Fruit fly (Drosophila melanogaster) whole organism, adult: ENCODE data around the gene COX7AL2.

Source experiments
- CG11617 ChIP-seq: fragments of 200-800 bp; sonication (Bioruptor generic); optimal IDR thresholded peaks from 2 replicates; lab custom pipeline; 2017; ENCODE audit warnings: mild to moderate bottlenecking, missing biosample characterization, missing genetic modification reagents, missing genetic modification characterization
- CG12768 ChIP-seq: fragments of 200-800 bp; sonication (Bioruptor generic); optimal IDR thresholded peaks from 2 replicates; lab custom pipeline; 2017; ENCODE audit warnings: missing biosample characterization, missing genetic modification characterization, mild to moderate bottlenecking, moderate library complexity, missing genetic modification reagents
- CG14711 ChIP-seq: fragments of 200-800 bp; sonication (Bioruptor generic); optimal IDR thresholded peaks from 2 replicates; lab custom pipeline; 2018; ENCODE audit warnings: missing biosample characterization, mild to moderate bottlenecking, missing genetic modification characterization, moderate library complexity
- CG1620 ChIP-seq: fragments of 200-800 bp; sonication (Bioruptor generic); optimal IDR thresholded peaks from 2 replicates; lab custom pipeline; 2016; ENCODE audit warnings: missing biosample characterization, missing genetic modification characterization
- CG33017 ChIP-seq: fragments of 200-800 bp; sonication (Bioruptor generic); optimal IDR thresholded peaks from 2 replicates; lab custom pipeline; 2018; ENCODE audit warnings: missing biosample characterization, mild to moderate bottlenecking, missing genetic modification characterization, moderate library complexity
- CG5204 ChIP-seq: fragments of 200-800 bp; sonication (Bioruptor generic); optimal IDR thresholded peaks from 2 replicates; lab custom pipeline; 2016; ENCODE audit warnings: missing biosample characterization, missing genetic modification characterization
- CG7045 ChIP-seq: fragments of 200-800 bp; sonication (Bioruptor generic); optimal IDR thresholded peaks from 2 replicates; lab custom pipeline; 2017; ENCODE audit warnings: missing biosample characterization, mild to moderate bottlenecking, missing genetic modification characterization
- CG7101 ChIP-seq: fragments of 200-800 bp; sonication (Bioruptor generic); optimal IDR thresholded peaks from 2 replicates; lab custom pipeline; 2018; ENCODE audit warnings: missing biosample characterization, mild to moderate bottlenecking, missing genetic modification characterization, moderate library complexity
- Clk ChIP-seq: fragments of 200-800 bp; sonication (Bioruptor generic); optimal IDR thresholded peaks from 2 replicates; lab custom pipeline; 2017; ENCODE audit warnings: missing biosample characterization, missing genetic modification characterization
- Crg-1 ChIP-seq: fragments of 200-800 bp; sonication (Bioruptor generic); optimal IDR thresholded peaks from 2 replicates; lab custom pipeline; 2016; ENCODE audit warnings: missing biosample characterization, missing genetic modification characterization
- Hr96 ChIP-seq: fragments of 200-800 bp; sonication (Bioruptor generic); optimal IDR thresholded peaks from 2 replicates; lab custom pipeline; 2016; ENCODE audit warnings: missing biosample characterization, missing genetic modification characterization
- Mnt ChIP-seq: fragments of 200-800 bp; sonication (Bioruptor generic); optimal IDR thresholded peaks from 2 replicates; lab custom pipeline; 2016; ENCODE audit warnings: missing biosample characterization, mild to moderate bottlenecking, missing genetic modification characterization
- bab1 ChIP-seq: fragments of 200-800 bp; sonication (Bioruptor generic); optimal IDR thresholded peaks from 3 replicates; lab custom pipeline; 2019; ENCODE audit warnings: missing biosample characterization, mild to moderate bottlenecking, missing genetic modification characterization, moderate library complexity
- cic ChIP-seq: fragments of 200-800 bp; sonication (Bioruptor generic); optimal IDR thresholded peaks from 2 replicates; lab custom pipeline; 2017; ENCODE audit warnings: missing biosample characterization, mild to moderate bottlenecking, missing genetic modification characterization, moderate library complexity
- cnc ChIP-seq, 2 experiments: fragments of >200 bp; optimal IDR thresholded peaks; 2 replicates each; lab custom pipeline; 2017
- kay ChIP-seq: fragments of 200-800 bp; sonication (Bioruptor generic); peaks from one replicate; lab custom pipeline; 2016; ENCODE audit warnings: missing biosample characterization, missing genetic modification characterization, borderline replicate concordance
- ovo ChIP-seq: fragments of 200-800 bp; sonication (Bioruptor generic); optimal IDR thresholded peaks from 2 replicates; lab custom pipeline; 2016; ENCODE audit warnings: missing biosample characterization, missing genetic modification characterization
- pad ChIP-seq: fragments of 200-800 bp; sonication (Bioruptor generic); optimal IDR thresholded peaks from 3 replicates; lab custom pipeline; 2017; ENCODE audit warnings: missing biosample characterization, missing genetic modification characterization, mild to moderate bottlenecking, moderate library complexity, missing genetic modification reagents
- tj ChIP-seq: fragments of 200-800 bp; sonication (Bioruptor generic); optimal IDR thresholded peaks from 3 replicates; lab custom pipeline; 2017; ENCODE audit warnings: missing biosample characterization, mild to moderate bottlenecking, missing genetic modification characterization, moderate library complexity
- toe ChIP-seq: fragments of 200-800 bp; sonication (Bioruptor generic); optimal IDR thresholded peaks from 2 replicates; lab custom pipeline; 2016; ENCODE audit warnings: missing biosample characterization, missing genetic modification characterization

The COX7AL2 gene

dm6 chr2L:2197475-2198118 is at the start of gene COX7AL2:
TSS of gene COX7AL2 (minus strand) at chr2L:2197912.
- no peak for TF ChIP-seq CG1620
- TF ChIP-seq Hr96 (GFP tag; lab: Kevin White, UChicago): no peak
- TF ChIP-seq CG7045 (GFP tag; lab: Kevin White, UChicago): no peak
- no peak for TF ChIP-seq CG14711 (tag; lab: Kevin White, UChicago)
- peak; percentile 90 for TF ChIP-seq kay (GFP tag; lab: Kevin White, UChicago)
- no peak for TF ChIP-seq CG7101 (tag; lab: Kevin White, UChicago)
- TF ChIP-seq Crg-1: no peak
- peak; percentile 21 for TF ChIP-seq cic (GFP tag; lab: Kevin White, UChicago)
- no peak for TF ChIP-seq toe
- no peak for TF ChIP-seq CG5204 (GFP tag; lab: Kevin White, UChicago)
- TF ChIP-seq CG11617 (GFP tag; lab: Kevin White, UChicago): no peak
- no peak for TF ChIP-seq bab1
- no peak for TF ChIP-seq Clk (GFP tag; lab: Kevin White, UChicago)
- TF ChIP-seq CG33017: no peak
- no peak for TF ChIP-seq pad (GFP tag; lab: Kevin White, UChicago)
- TF ChIP-seq Mnt (GFP tag; lab: Kevin White, UChicago): no peak
- TF ChIP-seq ovo (GFP tag; lab: Kevin White, UChicago): no peak
- TF ChIP-seq cnc (optimal IDR thresholded peaks at IDR 0.05; lab: Kevin White, UChicago): peak; percentile 25 to 34
- TF ChIP-seq tj: no peak
- TF ChIP-seq CG12768 (GFP tag; lab: Kevin White, UChicago): peak; percentile 38

dm6 chr2L:2242783-2243182 is 45.1 kb upstream of the COX7AL2 start:
- TF ChIP-seq Crg-1 (no peak), toe (no peak), tj (no peak), CG1620 (no peak), CG12768 (GFP tag; lab: Kevin White, UChicago) (no peak), cic (GFP tag; lab: Kevin White, UChicago) (no peak), Hr96 (GFP tag; lab: Kevin White, UChicago) (no peak), CG14711 (tag; lab: Kevin White, UChicago) (no peak), CG33017 (no peak), Clk (GFP tag; lab: Kevin White, UChicago) (no peak), ovo (GFP tag; lab: Kevin White, UChicago) (no peak), kay (GFP tag; lab: Kevin White, UChicago) (no peak), CG11617 (GFP tag; lab: Kevin White, UChicago) (no peak), Mnt (GFP tag; lab: Kevin White, UChicago) (no peak), cnc (optimal IDR thresholded peaks at IDR 0.05; lab: Kevin White, UChicago) (no peak), CG7045 (GFP tag; lab: Kevin White, UChicago) (no peak), CG7101 (tag; lab: Kevin White, UChicago) (no peak), pad (GFP tag; lab: Kevin White, UChicago) (no peak), CG5204 (GFP tag; lab: Kevin White, UChicago) (no peak)

- TF ChIP-seq CG1620 (no peak), toe (no peak), CG7101 (tag; lab: Kevin White, UChicago) (no peak), Mnt (GFP tag; lab: Kevin White, UChicago) (no peak), CG33017 (no peak), ovo (GFP tag; lab: Kevin White, UChicago) (peak; percentile 27), Crg-1 (no peak)
Observed at dm6 chr2L:2242139-2242538, 44.4 kb upstream of the COX7AL2 start, which contains the start of gene CG4267. TSS of gene CG4267 (plus strand) at chr2L:2242378.

dm6 chr2L:2240493-2240892 is 42.8 kb upstream of the COX7AL2 start, which contains the start of gene Tengl1:
TSS of gene Tengl1 (minus strand) at chr2L:2240593.
- TF ChIP-seq Hr96 (GFP tag; lab: Kevin White, UChicago): no peak
- no peak for TF ChIP-seq kay (GFP tag; lab: Kevin White, UChicago)
- TF ChIP-seq Mnt (GFP tag; lab: Kevin White, UChicago): no peak
- no peak for TF ChIP-seq CG14711 (tag; lab: Kevin White, UChicago)
- TF ChIP-seq ovo (GFP tag; lab: Kevin White, UChicago): no peak
- no peak for TF ChIP-seq tj
- no peak for TF ChIP-seq Clk (GFP tag; lab: Kevin White, UChicago)
- no peak for TF ChIP-seq pad (GFP tag; lab: Kevin White, UChicago)
- no peak for TF ChIP-seq Crg-1
- no peak for TF ChIP-seq toe
- no peak for TF ChIP-seq CG11617 (GFP tag; lab: Kevin White, UChicago)

dm6 chr2L:2239284-2239683 is 41.6 kb upstream of the COX7AL2 start, which contains the start of gene Tengl2:
TSS of gene Tengl2 (minus strand) at chr2L:2239384.
- TF ChIP-seq CG12768 (GFP tag; lab: Kevin White, UChicago): no peak
- no peak for TF ChIP-seq CG11617 (GFP tag; lab: Kevin White, UChicago)
- no peak for TF ChIP-seq cnc (optimal IDR thresholded peaks at IDR 0.05; lab: Kevin White, UChicago)
- TF ChIP-seq Mnt (GFP tag; lab: Kevin White, UChicago): no peak
- TF ChIP-seq CG33017: no peak
- TF ChIP-seq Clk (GFP tag; lab: Kevin White, UChicago): no peak
- no peak for TF ChIP-seq ovo (GFP tag; lab: Kevin White, UChicago)
- TF ChIP-seq tj: no peak
- no peak for TF ChIP-seq cic (GFP tag; lab: Kevin White, UChicago)
- TF ChIP-seq CG7101 (tag; lab: Kevin White, UChicago): no peak
- TF ChIP-seq pad (GFP tag; lab: Kevin White, UChicago): no peak
- TF ChIP-seq CG14711 (tag; lab: Kevin White, UChicago): no peak
- TF ChIP-seq kay (GFP tag; lab: Kevin White, UChicago): no peak

dm6 chr2L:2238151-2238550 is 40.4 kb upstream of the COX7AL2 start, which contains the start of gene Tengl3:
TSS of gene Tengl3 (minus strand) at chr2L:2238251.
- no peak for TF ChIP-seq CG7101 (tag; lab: Kevin White, UChicago)
- TF ChIP-seq tj: no peak
- TF ChIP-seq Clk (GFP tag; lab: Kevin White, UChicago): no peak
- TF ChIP-seq Hr96 (GFP tag; lab: Kevin White, UChicago): no peak
- no peak for TF ChIP-seq CG7045 (GFP tag; lab: Kevin White, UChicago)
